Worm (Caenorhabditis elegans) whole organism, midembryonic: ENCODE data around the gene acdh-10.

Source experiments
- cog-1 ChIP-seq: sonication (generic microtip); optimal IDR thresholded peaks from 2 replicates; lab custom pipeline; 2016; ENCODE audit warnings: missing genetic modification characterization, missing compliant biosample characterization
- flt-1 ChIP-seq: fragments of 200-800 bp; sonication (Bioruptor generic); IDR thresholded peaks from 2 replicates; pipeline ENCODE4 v1.3.6; 2022; ENCODE audit warnings: missing genetic modification characterization, missing compliant biosample characterization
- ref-1 ChIP-seq: fragments of 200-800 bp; sonication (Bioruptor generic); conservative IDR thresholded peaks from 2 replicates; pipeline ENCODE4 v1.3.6; 2022; ENCODE audit warnings: missing genetic modification reagents, missing genetic modification characterization, missing compliant biosample characterization
- ztf-29 ChIP-seq: fragments of 200-800 bp; sonication (Bioruptor generic); IDR thresholded peaks from 2 replicates; pipeline ENCODE4 v1.3.6; 2022; ENCODE audit warnings: missing genetic modification reagents, missing genetic modification characterization, missing compliant biosample characterization

ce11 chrX:17176677-17177076 is 38.0 kb downstream of the acdh-10 start, which contains the start of gene B0302.4:
- TF ChIP-seq cog-1 (tag; lab: Kevin White, UChicago) (no peak), ztf-29 (no peak), flt-1 (GFP tag; lab: Robert Waterston, UW) (no peak), ref-1 (GFP tag; lab: Robert Waterston, UW) (no peak)
